Worm (Caenorhabditis elegans): ENCODE data around the gene msp-53.

ce11 chrIV:5083832-5084231 is 19.0 kb upstream of the msp-53 start:
- no peak for TF ChIP-seq ztf-29 (GFP tag; IDR thresholded peaks at IDR 0.05)
- no peak for TF ChIP-seq cog-1 (tag; optimal IDR thresholded peaks at IDR 0.05)
- no peak for TF ChIP-seq ref-1 (GFP tag; conservative IDR thresholded peaks at IDR 0.05)
- no peak for TF ChIP-seq tab-1 (GFP tag; IDR thresholded peaks at IDR 0.05)
- no peak for TF ChIP-seq klf-2 (GFP tag; conservative IDR thresholded peaks at IDR 0.05)
- no peak for TF ChIP-seq med-1 (GFP tag; optimal IDR thresholded peaks at IDR 0.05; ENCODE audit: insufficient read depth)
- TF ChIP-seq flt-1 (GFP tag; IDR thresholded peaks at IDR 0.05), result no peak
- no peak for TF ChIP-seq ztf-23 (GFP tag; IDR thresholded peaks at IDR 0.05)
- TF ChIP-seq T22C8.4 (GFP tag; IDR thresholded peaks at IDR 0.05), result no peak

All from whole organism, midembryonic.